Fruit fly (Drosophila melanogaster) whole organism, embryonic: ENCODE data around the gene Sf3b3.

Source experiments
- ATbp ChIP-seq: fragments of 200-800 bp; sonication (Bioruptor generic); optimal IDR thresholded peaks from 2 replicates; lab custom pipeline; 2017; ENCODE audit warnings: missing biosample characterization, mild to moderate bottlenecking, missing genetic modification characterization, missing genetic modification reagents
- Bgb ChIP-seq: fragments of 200-800 bp; sonication (Bioruptor generic); IDR thresholded peaks from 2 replicates; pipeline ENCODE4 v1.3.6; 2022; ENCODE audit warnings: missing biosample characterization, missing genetic modification characterization; ENCODE audit not compliant: partially characterized antibody
- Blimp-1 ChIP-seq: fragments of 200-800 bp; sonication (Bioruptor generic); optimal IDR thresholded peaks from 3 replicates; lab custom pipeline; 2018; ENCODE audit warnings: missing biosample characterization, missing genetic modification characterization, mild to moderate bottlenecking, moderate library complexity, missing genetic modification reagents
- CG10267 ChIP-seq: fragments of 200-800 bp; sonication (Bioruptor generic); optimal IDR thresholded peaks from 2 replicates; lab custom pipeline; 2018; ENCODE audit warnings: missing biosample characterization, mild to moderate bottlenecking, missing genetic modification characterization, moderate library complexity
- CG11093 ChIP-seq: fragments of 200-800 bp; sonication (Bioruptor generic); IDR thresholded peaks from 3 replicates; pipeline ENCODE4 v1.3.6; 2022; ENCODE audit warnings: missing biosample characterization, missing genetic modification characterization
- CG12744 ChIP-seq: fragments of 200-800 bp; sonication (Bioruptor generic); optimal IDR thresholded peaks from 2 replicates; lab custom pipeline; 2016; ENCODE audit warnings: missing biosample characterization, missing genetic modification characterization
- CG12942 ChIP-seq: fragments of 200-800 bp; sonication (Bioruptor generic); optimal IDR thresholded peaks from 3 replicates; lab custom pipeline; 2016; ENCODE audit warnings: missing biosample characterization, missing genetic modification characterization
- CG13287 ChIP-seq: fragments of 200-800 bp; sonication (Bioruptor generic); IDR thresholded peaks from 2 replicates; pipeline ENCODE4 v1.3.6; 2022; ENCODE audit warnings: missing biosample characterization, missing genetic modification characterization; ENCODE audit not compliant: partially characterized antibody
- CG14441 ChIP-seq: fragments of 200-800 bp; sonication (Bioruptor generic); IDR thresholded peaks from 2 replicates; pipeline ENCODE4 v1.3.6; 2022; ENCODE audit warnings: missing biosample characterization, missing genetic modification characterization
- CG16779 ChIP-seq: fragments of 200-800 bp; sonication (Bioruptor generic); IDR thresholded peaks from 2 replicates; pipeline ENCODE4 v1.3.6; 2022; ENCODE audit warnings: missing biosample characterization, missing genetic modification characterization
- CG17359 ChIP-seq: fragments of 200-800 bp; sonication (Bioruptor generic); optimal IDR thresholded peaks from 3 replicates; lab custom pipeline; 2018; ENCODE audit warnings: missing biosample characterization, mild to moderate bottlenecking, missing genetic modification characterization, moderate library complexity
- CG17361 ChIP-seq: fragments of 200-800 bp; sonication (Bioruptor generic); IDR thresholded peaks from 3 replicates; pipeline ENCODE4 v1.3.6; 2022; ENCODE audit warnings: missing biosample characterization, missing genetic modification characterization
- CG17829 ChIP-seq: fragments of 200-800 bp; optimal IDR thresholded peaks from 2 replicates; lab custom pipeline; 2019; ENCODE audit warnings: missing biosample characterization, mild to moderate bottlenecking, missing genetic modification characterization, moderate library complexity
- CG17912 ChIP-seq: fragments of 200-800 bp; sonication (Bioruptor generic); optimal IDR thresholded peaks from 2 replicates; lab custom pipeline; 2018; ENCODE audit warnings: missing biosample characterization, mild to moderate bottlenecking, missing genetic modification characterization
- CG2712 ChIP-seq: fragments of 200-800 bp; optimal IDR thresholded peaks from 3 replicates; lab custom pipeline; 2019; ENCODE audit warnings: missing biosample characterization, mild to moderate bottlenecking, missing genetic modification characterization, moderate library complexity
- CG32532 ChIP-seq: fragments of 200-800 bp; sonication (Bioruptor generic); IDR thresholded peaks from 2 replicates; pipeline ENCODE4 v1.3.6; 2022; ENCODE audit warnings: missing biosample characterization, missing genetic modification characterization
- CG3281 ChIP-seq: fragments of 200-800 bp; sonication (Bioruptor generic); optimal IDR thresholded peaks from 3 replicates; lab custom pipeline; 2017; ENCODE audit warnings: missing biosample characterization, mild to moderate bottlenecking, missing genetic modification characterization
- CG4617 ChIP-seq: fragments of 200-800 bp; sonication (Bioruptor generic); optimal IDR thresholded peaks from 3 replicates; lab custom pipeline; 2016; ENCODE audit warnings: missing biosample characterization, missing genetic modification characterization, borderline replicate concordance
- CG6175 ChIP-seq: fragments of 200-800 bp; sonication (Bioruptor generic); IDR thresholded peaks from 3 replicates; pipeline ENCODE4 v1.3.6; 2022; ENCODE audit warnings: missing biosample characterization, missing genetic modification characterization
- CG6654 ChIP-seq: fragments of 200-800 bp; sonication (Bioruptor generic); optimal IDR thresholded peaks from 2 replicates; lab custom pipeline; 2017; ENCODE audit warnings: missing biosample characterization, mild to moderate bottlenecking, missing genetic modification characterization
- CG6689 ChIP-seq: fragments of 200-800 bp; sonication (Bioruptor generic); IDR thresholded peaks from 2 replicates; pipeline ENCODE4 v1.3.6; 2022; ENCODE audit warnings: missing biosample characterization, missing genetic modification characterization
- CG6813 ChIP-seq: fragments of 200-800 bp; sonication (Bioruptor generic); optimal IDR thresholded peaks from 2 replicates; lab custom pipeline; 2017; ENCODE audit warnings: missing biosample characterization, missing genetic modification characterization, mild to moderate bottlenecking, moderate library complexity, missing genetic modification reagents
- CG7786 ChIP-seq: fragments of 200-800 bp; sonication (Bioruptor generic); optimal IDR thresholded peaks from 2 replicates; lab custom pipeline; 2016; ENCODE audit warnings: missing biosample characterization, missing genetic modification characterization
- CG9437 ChIP-seq: fragments of 200-800 bp; sonication (Bioruptor generic); optimal IDR thresholded peaks from 2 replicates; lab custom pipeline; 2018; ENCODE audit warnings: missing biosample characterization, mild to moderate bottlenecking, missing genetic modification characterization
- CG9817 ChIP-seq: fragments of 200-800 bp; sonication (Bioruptor generic); optimal IDR thresholded peaks from 2 replicates; lab custom pipeline; 2018; ENCODE audit warnings: missing biosample characterization, mild to moderate bottlenecking, missing genetic modification characterization, moderate library complexity
- D19B ChIP-seq: fragments of 200-800 bp; sonication (Bioruptor generic); optimal IDR thresholded peaks from 2 replicates; lab custom pipeline; 2017; ENCODE audit warnings: missing biosample characterization, mild to moderate bottlenecking, missing genetic modification characterization
- Dref ChIP-seq: fragments of 200-800 bp; sonication (Bioruptor generic); IDR thresholded peaks from 2 replicates; pipeline ENCODE4 v1.3.6; 2022; ENCODE audit warnings: missing biosample characterization, missing genetic modification characterization
- ERR ChIP-seq: fragments of 200-800 bp; sonication (Bioruptor generic); optimal IDR thresholded peaks from 2 replicates; lab custom pipeline; 2016; ENCODE audit warnings: missing biosample characterization, missing genetic modification characterization
- Fer1 ChIP-seq: fragments of 200-800 bp; sonication (Bioruptor generic); optimal IDR thresholded peaks from 2 replicates; lab custom pipeline; 2017; ENCODE audit warnings: missing biosample characterization, mild to moderate bottlenecking, missing genetic modification characterization
- HLH4C ChIP-seq: fragments of 200-800 bp; sonication (Bioruptor generic); IDR thresholded peaks from 3 replicates; pipeline ENCODE4 v1.3.6; 2022; ENCODE audit warnings: missing biosample characterization, missing genetic modification characterization; ENCODE audit not compliant: partially characterized antibody
- HLH54F ChIP-seq: fragments of 200-800 bp; sonication (Bioruptor generic); optimal IDR thresholded peaks from 3 replicates; lab custom pipeline; 2016; ENCODE audit warnings: missing biosample characterization, missing genetic modification characterization
- Hmx ChIP-seq: fragments of 200-800 bp; sonication (Bioruptor generic); optimal IDR thresholded peaks from 2 replicates; lab custom pipeline; 2016; ENCODE audit warnings: missing biosample characterization, missing genetic modification characterization
- Kr ChIP-seq: fragments of 200-800 bp; sonication (Bioruptor generic); optimal IDR thresholded peaks from 2 replicates; lab custom pipeline; 2017; ENCODE audit warnings: missing biosample characterization, mild to moderate bottlenecking, missing genetic modification characterization
- Meics ChIP-seq: fragments of 200-800 bp; sonication (Bioruptor generic); optimal IDR thresholded peaks from 2 replicates; lab custom pipeline; 2017; ENCODE audit warnings: missing biosample characterization, mild to moderate bottlenecking, missing genetic modification characterization
- NC2β ChIP-seq: fragments of 200-800 bp; sonication (Bioruptor generic); optimal IDR thresholded peaks from 2 replicates; lab custom pipeline; 2016; ENCODE audit warnings: missing biosample characterization, missing genetic modification characterization
- PHDP ChIP-seq: fragments of 200-800 bp; sonication (Bioruptor generic); optimal IDR thresholded peaks from 3 replicates; lab custom pipeline; 2018; ENCODE audit warnings: missing biosample characterization, mild to moderate bottlenecking, missing genetic modification characterization, moderate library complexity
- ab ChIP-seq: fragments of 200-800 bp; sonication (Bioruptor generic); optimal IDR thresholded peaks from 2 replicates; lab custom pipeline; 2016; ENCODE audit warnings: missing biosample characterization, missing genetic modification characterization
- chn ChIP-seq: fragments of 200-800 bp; sonication (Bioruptor generic); optimal IDR thresholded peaks from 2 replicates; lab custom pipeline; 2016; ENCODE audit warnings: missing biosample characterization, missing genetic modification characterization
- en ChIP-seq: fragments of 200-800 bp; sonication (Bioruptor generic); optimal IDR thresholded peaks from 2 replicates; lab custom pipeline; 2016; ENCODE audit warnings: missing biosample characterization, missing genetic modification characterization
- eve ChIP-seq, 2 experiments: fragments of >200 bp; optimal IDR thresholded peaks; 2 replicates each; lab custom pipeline; 2017; ENCODE audit warnings: missing biosample characterization in 2 of 2, missing genetic modification characterization in 2 of 2
- gro ChIP-seq: fragments of 200-800 bp; sonication (Bioruptor generic); optimal IDR thresholded peaks from 2 replicates; lab custom pipeline; 2016; ENCODE audit warnings: missing biosample characterization, missing genetic modification characterization
- hkb ChIP-seq, 2 experiments: fragments of 200-800 bp in 1 of 2; fragments of >200 bp in 1 of 2; sonication (Bioruptor generic) in 1 of 2; IDR thresholded peaks in 1 of 2; optimal IDR thresholded peaks in 1 of 2; 2 replicates each; pipeline versions ENCODE4 v1.3.6 to Lab custom; 2017 to 2022; ENCODE audit warnings: missing biosample characterization in 1 of 2, missing genetic modification characterization in 1 of 2
- hth ChIP-seq: fragments of >200 bp; optimal IDR thresholded peaks from 2 replicates; lab custom pipeline; 2017; ENCODE audit warnings: inconsistent platforms
- inv ChIP-seq: fragments of 200-800 bp; sonication (Bioruptor generic); IDR thresholded peaks from 2 replicates; pipeline ENCODE4 v1.3.6; 2022; ENCODE audit warnings: missing biosample characterization, missing genetic modification characterization; ENCODE audit not compliant: partially characterized antibody
- phol ChIP-seq: fragments of 200-800 bp; sonication (Bioruptor generic); optimal IDR thresholded peaks from 3 replicates; lab custom pipeline; 2018; ENCODE audit warnings: missing biosample characterization, mild to moderate bottlenecking, missing genetic modification characterization, moderate library complexity
- psq ChIP-seq: fragments of 200-800 bp; sonication (Bioruptor generic); optimal IDR thresholded peaks from 2 replicates; lab custom pipeline; 2017; ENCODE audit warnings: missing biosample characterization, missing genetic modification characterization
- sqz ChIP-seq: fragments of 200-800 bp; sonication (Bioruptor generic); optimal IDR thresholded peaks from 3 replicates; lab custom pipeline; 2018; ENCODE audit warnings: missing biosample characterization, mild to moderate bottlenecking, missing genetic modification characterization
- stwl ChIP-seq: fragments of 200-800 bp; sonication (Bioruptor generic); optimal IDR thresholded peaks from 3 replicates; lab custom pipeline; 2018; ENCODE audit warnings: missing biosample characterization, mild to moderate bottlenecking, missing genetic modification characterization, moderate library complexity
- unc-4 ChIP-seq: fragments of 200-800 bp; sonication (Bioruptor generic); IDR thresholded peaks from 2 replicates; pipeline ENCODE4 v1.3.6; 2022; ENCODE audit warnings: missing biosample characterization, missing genetic modification characterization; ENCODE audit not compliant: partially characterized antibody
- yki ChIP-seq: fragments of >200 bp; optimal IDR thresholded peaks from 3 replicates; lab custom pipeline; 2018

Sf3b3 gene

dm6 chr3L:882236-882891, 49.2 kb upstream of the Sf3b3 start (continued):
- TF ChIP-seq CG4617 (GFP tag; lab: Kevin White, UChicago) = no peak
- no peak for TF ChIP-seq CG14441
- 0 out of 2 replicates have a peak, but pooled peaks have one; percentile 30 for TF ChIP-seq CG6689 (GFP tag; lab: Robert Waterston, UW)
- TF ChIP-seq CG3281 = peak; percentile 47
- TF ChIP-seq CG6654 (GFP tag; lab: Kevin White, UChicago) = peak; percentile 15
- TF ChIP-seq D19B (GFP tag; lab: Kevin White, UChicago) = peak; percentile 6
- 0 out of 2 replicates have a peak, but pooled peaks have one; percentile 8 for TF ChIP-seq CG32532 (GFP tag; lab: Robert Waterston, UW)
- TF ChIP-seq Bgb (GFP tag; lab: Robert Waterston, UW) = no peak
- peak; percentile 40 for TF ChIP-seq CG6813 (GFP tag; lab: Kevin White, UChicago)
- TF ChIP-seq inv (GFP tag; lab: Robert Waterston, UW) = no peak
- TF ChIP-seq Dref = no peak
- no peak for TF ChIP-seq CG17912 (GFP tag; lab: Kevin White, UChicago)
- no peak for TF ChIP-seq chn
- no peak for TF ChIP-seq gro
- TF ChIP-seq ab (GFP tag; lab: Kevin White, UChicago) = no peak
- no peak for TF ChIP-seq CG12942
- no peak for TF ChIP-seq CG9437 (GFP tag; lab: Kevin White, UChicago)
- peak; percentile 16 for TF ChIP-seq Fer1 (GFP tag; lab: Kevin White, UChicago)
- no peak for TF ChIP-seq stwl (tag; lab: Kevin White, UChicago)
- TF ChIP-seq Blimp-1 (GFP tag; lab: Kevin White, UChicago) = peak; percentile 54
- TF ChIP-seq CG17359 = peak; percentile 39
- peak; percentile 43; the same call in 1 of the 3 replicates for TF ChIP-seq CG17361 (GFP tag; lab: Robert Waterston, UW)
- TF ChIP-seq CG7786 (GFP tag; lab: Kevin White, UChicago) = no peak
- TF ChIP-seq en (GFP tag; lab: Kevin White, UChicago) = no peak
- TF ChIP-seq NC2β (GFP tag; lab: Kevin White, UChicago) = no peak
- no peak for TF ChIP-seq ATbp (GFP tag; lab: Kevin White, UChicago)
- no peak for TF ChIP-seq eve (GFP tag; optimal IDR thresholded peaks at IDR 0.05; lab: Kevin White, UChicago)
- no peak for TF ChIP-seq sqz (GFP tag; lab: Kevin White, UChicago)
- TF ChIP-seq CG6175 = no peak
- TF ChIP-seq HLH54F (GFP tag; lab: Kevin White, UChicago) = no peak
- TF ChIP-seq psq (GFP tag; lab: Kevin White, UChicago) = no peak
- TF ChIP-seq yki (lab: Kevin White, UChicago) = no peak
- peak; percentile 22 for TF ChIP-seq CG10267 (tag; lab: Kevin White, UChicago)
- peak; percentile 59 for TF ChIP-seq Meics (GFP tag; lab: Kevin White, UChicago)
- TF ChIP-seq Kr (GFP tag; lab: Kevin White, UChicago) = no peak
- peak; percentile 11 for TF ChIP-seq CG17829 (tag; lab: Kevin White, UChicago)
- TF ChIP-seq CG9817 (tag; lab: Kevin White, UChicago) = peak; percentile 13
- no peak for TF ChIP-seq Hmx (GFP tag; lab: Kevin White, UChicago)
- TF ChIP-seq hkb (optimal IDR thresholded peaks at IDR 0.05; lab: Kevin White, UChicago) = no peak
- no peak for TF ChIP-seq hkb (GFP tag; IDR thresholded peaks at IDR 0.05; lab: Robert Waterston, UW)
- TF ChIP-seq CG11093 (GFP tag; lab: Robert Waterston, UW) = no peak
- no peak for TF ChIP-seq ERR (GFP tag; lab: Kevin White, UChicago)
- TF ChIP-seq PHDP (tag; lab: Kevin White, UChicago) = no peak
- TF ChIP-seq HLH4C (GFP tag; lab: Robert Waterston, UW) = no peak
- peak; percentile 57 for TF ChIP-seq CG2712 (tag; lab: Kevin White, UChicago)
- 0 out of 2 replicates have a peak, but pooled peaks have one; percentile 0 for TF ChIP-seq CG13287
- TF ChIP-seq CG16779 (GFP tag; lab: Robert Waterston, UW) = no peak
- TF ChIP-seq hth (lab: Kevin White, UChicago) = no peak
- peak; percentile 52 for TF ChIP-seq phol (tag; lab: Kevin White, UChicago)
- TF ChIP-seq CG12744 (GFP tag; lab: Kevin White, UChicago) = no peak
- TF ChIP-seq unc-4 (GFP tag; lab: Robert Waterston, UW) = no peak
